Fruit fly (Drosophila melanogaster) whole organism, embryonic: ENCODE results near the gene Nup37.
A peak's percentile ranks its signal among the peaks of the same experiment; 100 is the strongest.

Experiments
- ATbp ChIP-seq: fragments of 200-800 bp; sonication (Bioruptor generic); optimal IDR thresholded peaks from 2 replicates; lab custom pipeline; 2017; ENCODE audit warnings: missing biosample characterization, mild to moderate bottlenecking, missing genetic modification characterization, missing genetic modification reagents
- CG12219 ChIP-seq: fragments of 200-800 bp; sonication (Bioruptor generic); optimal IDR thresholded peaks from 3 replicates; lab custom pipeline; 2018; ENCODE audit warnings: missing biosample characterization, mild to moderate bottlenecking, missing genetic modification characterization
- CG12659 ChIP-seq: fragments of 200-800 bp; sonication (Bioruptor generic); optimal IDR thresholded peaks from 3 replicates; lab custom pipeline; 2017; ENCODE audit warnings: mild to moderate bottlenecking, missing biosample characterization, missing genetic modification reagents, missing genetic modification characterization
- CG13296 ChIP-seq: fragments of 200-800 bp; sonication (Bioruptor generic); optimal IDR thresholded peaks from 3 replicates; lab custom pipeline; 2018; ENCODE audit warnings: missing biosample characterization, mild to moderate bottlenecking, missing genetic modification characterization
- CG13624 ChIP-seq: fragments of 200-800 bp; sonication (Bioruptor generic); optimal IDR thresholded peaks from 2 replicates; lab custom pipeline; 2016; ENCODE audit warnings: missing biosample characterization, missing genetic modification characterization
- CG14860 ChIP-seq: fragments of 200-800 bp; sonication (Bioruptor generic); IDR thresholded peaks from 3 replicates; pipeline ENCODE4 v1.3.6; 2022; ENCODE audit warnings: missing biosample characterization, missing genetic modification characterization; ENCODE audit not compliant: partially characterized antibody
- CG15269 ChIP-seq: fragments of 200-800 bp; sonication (Bioruptor generic); optimal IDR thresholded peaks from 2 replicates; lab custom pipeline; 2018; ENCODE audit warnings: missing biosample characterization, mild to moderate bottlenecking, missing genetic modification characterization, moderate library complexity
- CG1602 ChIP-seq: fragments of 200-800 bp; sonication (Bioruptor generic); optimal IDR thresholded peaks from 3 replicates; lab custom pipeline; 2016; ENCODE audit warnings: missing biosample characterization, missing genetic modification characterization
- CG16779 ChIP-seq: fragments of 200-800 bp; sonication (Bioruptor generic); IDR thresholded peaks from 2 replicates; pipeline ENCODE4 v1.3.6; 2022; ENCODE audit warnings: missing biosample characterization, missing genetic modification characterization
- CG17829 ChIP-seq: fragments of 200-800 bp; optimal IDR thresholded peaks from 2 replicates; lab custom pipeline; 2019; ENCODE audit warnings: missing biosample characterization, mild to moderate bottlenecking, missing genetic modification characterization, moderate library complexity
- CG18764 ChIP-seq: fragments of 200-800 bp; sonication (Bioruptor generic); optimal IDR thresholded peaks from 3 replicates; lab custom pipeline; 2016; ENCODE audit warnings: missing biosample characterization, missing genetic modification characterization
- CG2199 ChIP-seq: fragments of 200-800 bp; sonication (Bioruptor generic); IDR thresholded peaks from 3 replicates; pipeline ENCODE4 v1.3.6; 2022; ENCODE audit warnings: missing biosample characterization, missing genetic modification characterization
- CG2889 ChIP-seq: fragments of 200-800 bp; sonication (Bioruptor generic); IDR thresholded peaks from 3 replicates; pipeline ENCODE4 v1.3.6; 2022; ENCODE audit warnings: missing biosample characterization, missing genetic modification characterization
- CG31224 ChIP-seq: fragments of 200-800 bp; sonication (Bioruptor generic); IDR thresholded peaks from 2 replicates; pipeline ENCODE4 v1.3.6; 2022; ENCODE audit warnings: missing biosample characterization, missing genetic modification characterization
- CG34376 ChIP-seq: fragments of 200-800 bp; sonication (Bioruptor generic); optimal IDR thresholded peaks from 2 replicates; lab custom pipeline; 2018; ENCODE audit warnings: missing biosample characterization, mild to moderate bottlenecking, missing genetic modification characterization
- CG4360 ChIP-seq: fragments of 200-800 bp; sonication (Bioruptor generic); IDR thresholded peaks from 2 replicates; pipeline ENCODE4 v1.3.6; 2022; ENCODE audit warnings: missing biosample characterization, missing genetic modification characterization
- CG4617 ChIP-seq: fragments of 200-800 bp; sonication (Bioruptor generic); optimal IDR thresholded peaks from 3 replicates; lab custom pipeline; 2016; ENCODE audit warnings: missing biosample characterization, missing genetic modification characterization, borderline replicate concordance
- CG9437 ChIP-seq: fragments of 200-800 bp; sonication (Bioruptor generic); optimal IDR thresholded peaks from 2 replicates; lab custom pipeline; 2018; ENCODE audit warnings: missing biosample characterization, mild to moderate bottlenecking, missing genetic modification characterization
- CG9727 ChIP-seq: fragments of 200-800 bp; sonication (Bioruptor generic); optimal IDR thresholded peaks from 3 replicates; lab custom pipeline; 2017; ENCODE audit warnings: missing biosample characterization, mild to moderate bottlenecking, missing genetic modification characterization
- Chrac-16 ChIP-seq: fragments of 200-800 bp; sonication (Bioruptor generic); optimal IDR thresholded peaks from 3 replicates; lab custom pipeline; 2016; ENCODE audit warnings: missing biosample characterization, missing genetic modification characterization
- Fer2 ChIP-seq: fragments of 200-800 bp; sonication (Bioruptor generic); optimal IDR thresholded peaks from 2 replicates; lab custom pipeline; 2018; ENCODE audit warnings: missing biosample characterization, mild to moderate bottlenecking, missing genetic modification characterization, moderate library complexity
- Fer3 ChIP-seq: fragments of 200-800 bp; sonication (Bioruptor generic); optimal IDR thresholded peaks from 2 replicates; lab custom pipeline; 2018; ENCODE audit warnings: missing biosample characterization, mild to moderate bottlenecking, missing genetic modification characterization, moderate library complexity
- HLH3B ChIP-seq: fragments of 200-800 bp; sonication (Bioruptor generic); IDR thresholded peaks from 2 replicates; pipeline ENCODE4 v1.3.6; 2022; ENCODE audit warnings: missing biosample characterization, missing genetic modification characterization
- Mad ChIP-seq: fragments of 200-800 bp; sonication (Bioruptor generic); optimal IDR thresholded peaks from 2 replicates; lab custom pipeline; 2016; ENCODE audit warnings: missing biosample characterization, missing genetic modification characterization
- Neu2 ChIP-seq: fragments of 200-800 bp; sonication (Bioruptor generic); optimal IDR thresholded peaks from 3 replicates; lab custom pipeline; 2016; ENCODE audit warnings: missing biosample characterization, missing genetic modification characterization, borderline replicate concordance
- Pdp1 ChIP-seq, 2 experiments: fragments of 200-800 bp; sonication (Bioruptor generic); optimal IDR thresholded peaks; 3 replicates each; lab custom pipeline; 2016; ENCODE audit warnings: missing biosample characterization in 2 of 2, missing genetic modification characterization in 2 of 2, mild to moderate bottlenecking in 1 of 2, moderate library complexity in 1 of 2
- Six4 ChIP-seq: fragments of 200-800 bp; sonication (Bioruptor generic); optimal IDR thresholded peaks from 2 replicates; lab custom pipeline; 2016; ENCODE audit warnings: missing biosample characterization, missing genetic modification characterization
- TFAM ChIP-seq: fragments of 200-800 bp; sonication (Bioruptor generic); optimal IDR thresholded peaks from 2 replicates; lab custom pipeline; 2017; ENCODE audit warnings: missing biosample characterization, missing genetic modification characterization, inconsistent platforms
- Usf ChIP-seq: fragments of 200-800 bp; sonication (Bioruptor generic); optimal IDR thresholded peaks from 2 replicates; lab custom pipeline; 2017; ENCODE audit warnings: missing genotype, missing biosample characterization, missing genetic modification characterization
- Xbp1 ChIP-seq: fragments of 200-800 bp; sonication (Bioruptor generic); optimal IDR thresholded peaks from 3 replicates; lab custom pipeline; 2016; ENCODE audit warnings: missing biosample characterization, mild to moderate bottlenecking, missing genetic modification characterization
- ab ChIP-seq: fragments of 200-800 bp; sonication (Bioruptor generic); optimal IDR thresholded peaks from 2 replicates; lab custom pipeline; 2016; ENCODE audit warnings: missing biosample characterization, missing genetic modification characterization
- al ChIP-seq: fragments of 200-800 bp; sonication (Bioruptor generic); IDR thresholded peaks from 2 replicates; pipeline ENCODE4 v1.3.6; 2022; ENCODE audit warnings: missing biosample characterization, missing genetic modification characterization
- br ChIP-seq: fragments of >200 bp; optimal IDR thresholded peaks from 2 replicates; lab custom pipeline; 2017
- cad ChIP-seq: fragments of >200 bp; optimal IDR thresholded peaks from 2 replicates; lab custom pipeline; 2017; ENCODE audit warnings: missing biosample characterization, missing genetic modification characterization
- cg ChIP-seq: fragments of 200-800 bp; sonication (Bioruptor generic); optimal IDR thresholded peaks from 3 replicates; lab custom pipeline; 2019; ENCODE audit warnings: missing biosample characterization, mild to moderate bottlenecking, missing genetic modification characterization, moderate library complexity
- crp ChIP-seq, 2 experiments: fragments of 200-800 bp; sonication (Bioruptor generic); optimal IDR thresholded peaks; 2 replicates in 1 of 2; 3 replicates in 1 of 2; lab custom pipeline; 2017; ENCODE audit warnings: missing biosample characterization in 2 of 2, missing genetic modification characterization in 2 of 2, mild to moderate bottlenecking in 1 of 2, moderate library complexity in 1 of 2
- dati ChIP-seq: fragments of 200-800 bp; sonication (Bioruptor generic); IDR thresholded peaks from 2 replicates; pipeline ENCODE4 v1.3.6; 2022; ENCODE audit warnings: missing biosample characterization, missing genetic modification characterization
- disco-r ChIP-seq: fragments of 200-800 bp; sonication (Bioruptor generic); optimal IDR thresholded peaks from 2 replicates; lab custom pipeline; 2016; ENCODE audit warnings: missing biosample characterization, missing genetic modification characterization
- exex ChIP-seq: fragments of 200-800 bp; sonication (Bioruptor generic); optimal IDR thresholded peaks from 4 replicates; lab custom pipeline; 2018; ENCODE audit warnings: missing biosample characterization, mild to moderate bottlenecking, missing genetic modification characterization, moderate library complexity
- gcm ChIP-seq: fragments of 200-800 bp; sonication (Bioruptor generic); optimal IDR thresholded peaks from 2 replicates; lab custom pipeline; 2019; ENCODE audit warnings: missing biosample characterization, mild to moderate bottlenecking, missing genetic modification characterization, moderate library complexity
- grn ChIP-seq: fragments of 200-800 bp; sonication (Bioruptor generic); optimal IDR thresholded peaks from 3 replicates; lab custom pipeline; 2017; ENCODE audit warnings: missing biosample characterization, missing genetic modification characterization
- kah ChIP-seq: fragments of 200-800 bp; sonication (Bioruptor generic); optimal IDR thresholded peaks from 2 replicates; lab custom pipeline; 2018; ENCODE audit warnings: missing biosample characterization, mild to moderate bottlenecking, missing genetic modification characterization
- knrl ChIP-seq: fragments of 200-800 bp; sonication (Bioruptor generic); IDR thresholded peaks from 3 replicates; pipeline ENCODE4 v1.3.6; 2022; ENCODE audit warnings: missing biosample characterization, missing genetic modification characterization; ENCODE audit not compliant: partially characterized antibody
- oc ChIP-seq: fragments of 200-800 bp; sonication (Bioruptor generic); optimal IDR thresholded peaks from 2 replicates; lab custom pipeline; 2018; ENCODE audit warnings: missing biosample characterization, mild to moderate bottlenecking, missing genetic modification characterization, moderate library complexity
- odd ChIP-seq: fragments of 200-800 bp; sonication (Bioruptor generic); optimal IDR thresholded peaks from 2 replicates; lab custom pipeline; 2017; ENCODE audit warnings: missing biosample characterization, mild to moderate bottlenecking, missing genetic modification characterization
- pho ChIP-seq: fragments of 200-800 bp; sonication (Bioruptor generic); optimal IDR thresholded peaks from 2 replicates; lab custom pipeline; 2016; ENCODE audit warnings: missing biosample characterization, missing genetic modification characterization
- sug ChIP-seq: fragments of 200-800 bp; optimal IDR thresholded peaks from 2 replicates; lab custom pipeline; 2019; ENCODE audit warnings: missing biosample characterization, mild to moderate bottlenecking, missing genetic modification characterization, moderate library complexity
- unc-4 ChIP-seq: fragments of 200-800 bp; sonication (Bioruptor generic); IDR thresholded peaks from 2 replicates; pipeline ENCODE4 v1.3.6; 2022; ENCODE audit warnings: missing biosample characterization, missing genetic modification characterization; ENCODE audit not compliant: partially characterized antibody
- yki ChIP-seq: fragments of >200 bp; optimal IDR thresholded peaks from 3 replicates; lab custom pipeline; 2018
- zen ChIP-seq: fragments of 200-800 bp; sonication (Bioruptor generic); optimal IDR thresholded peaks from 3 replicates; lab custom pipeline; 2018; ENCODE audit warnings: missing biosample characterization, mild to moderate bottlenecking, missing genetic modification characterization, moderate library complexity

The Nup37 gene

dm6 chr3R:25247379-25247869 lies at the start of gene Nup37, which contains the start of gene RpS27 (continued):
- peak; percentile 99 for TF ChIP-seq CG12659 (GFP tag; lab: Kevin White, UChicago)
- TF ChIP-seq CG31224 (GFP tag; lab: Robert Waterston, UW), result peak; percentile 93
- peak; percentile 96 for TF ChIP-seq Six4 (GFP tag; lab: Kevin White, UChicago)
- TF ChIP-seq kah (GFP tag; lab: Kevin White, UChicago), result peak; percentile 94
- peak; percentile 94 for TF ChIP-seq CG17829
- TF ChIP-seq CG15269 (tag; lab: Kevin White, UChicago), result peak; percentile 94
- peak; percentile 98 for TF ChIP-seq CG13296 (GFP tag; lab: Kevin White, UChicago)
- TF ChIP-seq crp (GFP tag; optimal IDR thresholded peaks at IDR 0.05; lab: Kevin White, UChicago), result peak; percentile 47 to 90
- peak; percentile 95 for TF ChIP-seq CG12219 (GFP tag; lab: Kevin White, UChicago)
- TF ChIP-seq oc (tag; lab: Kevin White, UChicago), result peak; percentile 92
- TF ChIP-seq grn, result peak; percentile 96
- TF ChIP-seq unc-4 (GFP tag; lab: Robert Waterston, UW), result 0 out of 2 replicates have a peak, but pooled peaks have one; percentile 21
- TF ChIP-seq CG4360, result peak; percentile 67
- TF ChIP-seq Xbp1 (GFP tag; lab: Kevin White, UChicago), result peak; percentile 98
- peak; percentile 99 for TF ChIP-seq CG9727
- peak; percentile 95 for TF ChIP-seq CG1602 (GFP tag; lab: Kevin White, UChicago)
- peak; percentile 95 for TF ChIP-seq HLH3B (GFP tag; lab: Robert Waterston, UW)
- TF ChIP-seq cad (GFP tag; lab: Kevin White, UChicago), result no peak
- TF ChIP-seq Mad (GFP tag; lab: Kevin White, UChicago), result peak; percentile 99
- peak; percentile 96 for TF ChIP-seq dati (GFP tag; lab: Robert Waterston, UW)
- peak; percentile 99 for TF ChIP-seq pho
- TF ChIP-seq TFAM (GFP tag; lab: Kevin White, UChicago), result peak; percentile 93
- TF ChIP-seq CG9437, result peak; percentile 94
- no peak for TF ChIP-seq br (lab: Kevin White, UChicago)
- no peak for TF ChIP-seq cg
- TF ChIP-seq ATbp, result peak; percentile 97
- TF ChIP-seq disco-r, result peak; percentile 98
- TF ChIP-seq zen (tag; lab: Kevin White, UChicago), result peak; percentile 91
- 0 out of 3 replicates have a peak, but pooled peaks have one; percentile 44 for TF ChIP-seq knrl
- peak; percentile 99 for TF ChIP-seq odd (GFP tag; lab: Kevin White, UChicago)
- peak; percentile 99 for TF ChIP-seq CG13624
- TF ChIP-seq CG14860, result no peak
- peak; percentile 88 for TF ChIP-seq exex (tag; lab: Kevin White, UChicago)
- TF ChIP-seq Chrac-16 (GFP tag; lab: Kevin White, UChicago), result peak; percentile 91
- no peak for TF ChIP-seq yki (lab: Kevin White, UChicago)
- TF ChIP-seq al, result peak; percentile 95
- TF ChIP-seq Usf (GFP tag; lab: Kevin White, UChicago), result peak; percentile 97
- peak; percentile 99 for TF ChIP-seq CG4617 (GFP tag; lab: Kevin White, UChicago)
- peak; percentile 100 for TF ChIP-seq CG34376 (GFP tag; lab: Kevin White, UChicago)
- peak; percentile 98 for TF ChIP-seq Fer3 (tag; lab: Kevin White, UChicago)
- TF ChIP-seq Neu2, result peak; percentile 93
- peak; percentile 94 to 97 for TF ChIP-seq Pdp1 (GFP tag; optimal IDR thresholded peaks at IDR 0.05; lab: Kevin White, UChicago)
- peak; percentile 95 for TF ChIP-seq gcm (GFP tag; lab: Kevin White, UChicago)
- TF ChIP-seq sug (tag; lab: Kevin White, UChicago), result peak; percentile 97
- TF ChIP-seq CG2199 (GFP tag; lab: Robert Waterston, UW), result peak; percentile 96
- TF ChIP-seq CG16779, result peak; percentile 97
- peak; percentile 98 for TF ChIP-seq CG18764 (GFP tag; lab: Kevin White, UChicago)
- peak; percentile 94 for TF ChIP-seq CG2889 (GFP tag; lab: Robert Waterston, UW)
- peak; percentile 94 for TF ChIP-seq ab (GFP tag; lab: Kevin White, UChicago)
- peak; percentile 98 for TF ChIP-seq Fer2 (tag; lab: Kevin White, UChicago)
